Worm (Caenorhabditis elegans) whole organism, young adult: ENCODE data around the gene F21C10.4.

ENCODE experiments used
- B0019.2 ChIP-seq: fragments of 200-800 bp; sonication (Bioruptor generic); conservative IDR thresholded peaks from 2 replicates; pipeline ENCODE4 v1.3.6; 2022; ENCODE audit warnings: missing genetic modification reagents, missing genetic modification characterization, missing compliant biosample characterization
- B0035.1 ChIP-seq: sonication (generic microtip); optimal IDR thresholded peaks from 2 replicates; lab custom pipeline; 2016; ENCODE audit warnings: missing genetic modification characterization, mild to moderate bottlenecking, missing compliant biosample characterization, missing genotype, missing genetic modification reagents
- B0261.1 ChIP-seq: sonication (generic microtip); optimal IDR thresholded peaks from 2 replicates; lab custom pipeline; 2016; ENCODE audit warnings: mild to moderate bottlenecking, missing genetic modification characterization, moderate library complexity, missing compliant biosample characterization
- D2030.7 ChIP-seq: fragments of 200-800 bp; sonication (Bioruptor generic); IDR thresholded peaks from 2 replicates; pipeline ENCODE4 v1.3.6; 2022; ENCODE audit warnings: missing genetic modification reagents, missing genetic modification characterization, missing compliant biosample characterization
- F49E8.2 ChIP-seq: sonication (generic microtip); optimal IDR thresholded peaks from 3 replicates; lab custom pipeline; 2017; ENCODE audit warnings: missing genetic modification characterization, mild to moderate bottlenecking, missing compliant biosample characterization, antibody characterized with exemption, moderate library complexity; ENCODE audit not compliant: insufficient read depth
- F52B5.7 ChIP-seq: sonication (generic microtip); optimal IDR thresholded peaks from 2 replicates; lab custom pipeline; 2016; ENCODE audit warnings: mild to moderate bottlenecking, missing genetic modification characterization, missing compliant biosample characterization
- F55B11.4 ChIP-seq: sonication (generic microtip); optimal IDR thresholded peaks from 2 replicates; lab custom pipeline; 2016; ENCODE audit warnings: missing compliant biosample characterization, missing genetic modification characterization, borderline replicate concordance; ENCODE audit not compliant: insufficient read depth
- K12H6.12 ChIP-seq: fragments of 200-800 bp; sonication (Bioruptor generic); optimal IDR thresholded peaks from 2 replicates; lab custom pipeline; 2018; ENCODE audit warnings: mild to moderate bottlenecking, missing genetic modification characterization, missing compliant biosample characterization
- T07F8.4 ChIP-seq: sonication (generic microtip); optimal IDR thresholded peaks from 2 replicates; lab custom pipeline; 2016; ENCODE audit warnings: mild to moderate bottlenecking, missing genetic modification characterization, moderate library complexity, missing compliant biosample characterization
- T26A5.8 ChIP-seq: sonication (generic microtip); optimal IDR thresholded peaks from 2 replicates; lab custom pipeline; 2016; ENCODE audit warnings: missing genetic modification characterization, missing compliant biosample characterization
- Y53F4B.3 ChIP-seq: fragments of 200-800 bp; sonication (Bioruptor generic); IDR thresholded peaks from 2 replicates; pipeline ENCODE4 v1.3.6; 2022; ENCODE audit warnings: missing genetic modification reagents, missing genetic modification characterization, missing compliant biosample characterization
- Y56A3A.18 ChIP-seq: fragments of 200-800 bp; sonication (Bioruptor generic); IDR thresholded peaks from 2 replicates; pipeline ENCODE4 v1.3.6; 2022; ENCODE audit warnings: missing genetic modification reagents, missing genetic modification characterization, missing compliant biosample characterization
- atf-7 ChIP-seq: sonication (generic microtip); optimal IDR thresholded peaks from 2 replicates; lab custom pipeline; 2017; ENCODE audit warnings: mild to moderate bottlenecking, missing genetic modification characterization, missing compliant biosample characterization
- attf-6 ChIP-seq: fragments of 200-800 bp; sonication (Bioruptor generic); IDR thresholded peaks from 2 replicates; pipeline ENCODE4 v1.3.6; 2022; ENCODE audit warnings: missing genetic modification reagents, missing genetic modification characterization, missing compliant biosample characterization
- bed-1 ChIP-seq: fragments of 200-800 bp; sonication (Bioruptor generic); IDR thresholded peaks from 2 replicates; pipeline ENCODE4 v1.3.6; 2022; ENCODE audit warnings: missing genetic modification reagents, missing genetic modification characterization, missing compliant biosample characterization
- bed-2 ChIP-seq: fragments of 200-800 bp; sonication (Bioruptor generic); IDR thresholded peaks from 2 replicates; pipeline ENCODE4 v1.3.6; 2022; ENCODE audit warnings: missing genetic modification reagents, missing genetic modification characterization, missing compliant biosample characterization
- cebp-2 ChIP-seq: fragments of 200-800 bp; sonication (Bioruptor generic); IDR thresholded peaks from 2 replicates; pipeline ENCODE4 v1.3.6; 2022; ENCODE audit warnings: missing genetic modification characterization, missing compliant biosample characterization
- ceh-27 ChIP-seq: fragments of 200-800 bp; sonication (Bioruptor generic); optimal IDR thresholded peaks from 2 replicates; lab custom pipeline; 2018; ENCODE audit warnings: mild to moderate bottlenecking, missing genetic modification characterization, moderate library complexity, missing compliant biosample characterization
- die-1 ChIP-seq: sonication (generic microtip); optimal IDR thresholded peaks from 2 replicates; lab custom pipeline; 2016; ENCODE audit warnings: missing genotype, mild to moderate bottlenecking, missing genetic modification characterization, missing compliant biosample characterization
- egrh-3 ChIP-seq: fragments of 200-800 bp; sonication (Bioruptor generic); IDR thresholded peaks from 2 replicates; pipeline ENCODE4 v1.3.6; 2022; ENCODE audit warnings: missing genetic modification reagents, missing genetic modification characterization, missing compliant biosample characterization
- lin-26 ChIP-seq: fragments of 200-800 bp; sonication (Bioruptor generic); IDR thresholded peaks from 2 replicates; pipeline ENCODE4 v1.3.6; 2022; ENCODE audit warnings: missing genetic modification reagents, missing genetic modification characterization, missing compliant biosample characterization
- lin-40 ChIP-seq: sonication (generic microtip); optimal IDR thresholded peaks from 2 replicates; lab custom pipeline; 2016; ENCODE audit warnings: missing genetic modification characterization, mild to moderate bottlenecking, missing compliant biosample characterization, missing genotype, missing genetic modification reagents
- lin-54 ChIP-seq: fragments of 200-800 bp; sonication (Bioruptor generic); optimal IDR thresholded peaks from 2 replicates; lab custom pipeline; 2018; ENCODE audit warnings: mild to moderate bottlenecking, missing genetic modification characterization, missing compliant biosample characterization
- madf-3 ChIP-seq: fragments of 200-800 bp; sonication (Bioruptor generic); IDR thresholded peaks from 2 replicates; pipeline ENCODE4 v1.3.6; 2022; ENCODE audit warnings: missing genetic modification reagents, missing genetic modification characterization, missing compliant biosample characterization
- mxl-1 ChIP-seq: sonication (generic microtip); optimal IDR thresholded peaks from 2 replicates; lab custom pipeline; 2016; ENCODE audit warnings: missing genetic modification characterization, missing compliant biosample characterization
- nhr-179 ChIP-seq: sonication (generic microtip); optimal IDR thresholded peaks from 2 replicates; lab custom pipeline; 2016; ENCODE audit warnings: mild to moderate bottlenecking, missing genetic modification characterization, missing compliant biosample characterization
- nhr-27 ChIP-seq: fragments of 200-800 bp; sonication (Bioruptor generic); optimal IDR thresholded peaks from 2 replicates; lab custom pipeline; 2018; ENCODE audit warnings: mild to moderate bottlenecking, missing genetic modification characterization, moderate library complexity, missing compliant biosample characterization
- nhr-90 ChIP-seq: sonication (generic microtip); optimal IDR thresholded peaks from 2 replicates; lab custom pipeline; 2016; ENCODE audit warnings: missing genotype, mild to moderate bottlenecking, missing genetic modification characterization, missing compliant biosample characterization
- pha-4 ChIP-seq: fragments of 150-350 bp; sonication (generic microtip); optimal IDR thresholded peaks from 2 replicates; lab custom pipeline; 2014; ENCODE audit warnings: missing biosample characterization, missing genetic modification reagents, missing genetic modification characterization
- repo-1 ChIP-seq: sonication (generic microtip); optimal IDR thresholded peaks from 2 replicates; lab custom pipeline; 2017; ENCODE audit warnings: mild to moderate bottlenecking, missing genetic modification characterization, missing compliant biosample characterization
- rpc-1 ChIP-seq, 2 experiments: fragments of 150-350 bp in 1 of 2; sonication (generic microtip) in 1 of 2; optimal IDR thresholded peaks; 2 replicates each; lab custom pipeline; 2014 to 2018; ENCODE audit warnings: missing biosample characterization in 1 of 2, missing genetic modification characterization in 1 of 2, missing genetic modification reagents in 1 of 2, missing genotype in 1 of 2
- sea-2 ChIP-seq: fragments of 200-800 bp; sonication (Bioruptor generic); IDR thresholded peaks from 2 replicates; pipeline ENCODE4 v1.3.6; 2022; ENCODE audit warnings: missing genetic modification characterization, missing compliant biosample characterization
- snpc-1.1 ChIP-seq: sonication (generic microtip); optimal IDR thresholded peaks from 2 replicates; lab custom pipeline; 2017; ENCODE audit warnings: missing genetic modification characterization, mild to moderate bottlenecking, missing compliant biosample characterization, antibody characterized with exemption, moderate library complexity, missing genotype, missing genetic modification reagents; ENCODE audit not compliant: insufficient read depth
- somi-1 ChIP-seq: fragments of 200-800 bp; sonication (Bioruptor generic); optimal IDR thresholded peaks from 2 replicates; lab custom pipeline; 2018; ENCODE audit warnings: mild to moderate bottlenecking, missing genetic modification characterization, missing compliant biosample characterization
- tbp1 ChIP-seq: fragments of 200-800 bp; sonication (Bioruptor generic); optimal IDR thresholded peaks from 2 replicates; lab custom pipeline; 2018; ENCODE audit warnings: mild to moderate bottlenecking, missing genetic modification characterization, missing compliant biosample characterization
- tlf-1 ChIP-seq: fragments of 200-800 bp; sonication (Bioruptor generic); optimal IDR thresholded peaks from 2 replicates; lab custom pipeline; 2018; ENCODE audit warnings: mild to moderate bottlenecking, missing genetic modification characterization, missing compliant biosample characterization
- unc-62 ChIP-seq: fragments of 150-350 bp; optimal IDR thresholded peaks from 2 replicates; lab custom pipeline; 2014; ENCODE audit warnings: missing biosample characterization, missing genetic modification reagents, missing genetic modification characterization
- zfh-2 ChIP-seq: fragments of 200-800 bp; sonication (Bioruptor generic); conservative IDR thresholded peaks from 2 replicates; pipeline ENCODE4 v1.3.6; 2022; ENCODE audit warnings: missing genetic modification reagents, missing genetic modification characterization, missing compliant biosample characterization
- ztf-22 ChIP-seq: fragments of 200-800 bp; sonication (Bioruptor generic); optimal IDR thresholded peaks from 2 replicates; lab custom pipeline; 2018; ENCODE audit warnings: mild to moderate bottlenecking, missing genetic modification characterization, moderate library complexity, missing compliant biosample characterization
- ztf-25 ChIP-seq: fragments of 200-800 bp; sonication (Bioruptor generic); IDR thresholded peaks from 2 replicates; pipeline ENCODE4 v1.3.6; 2022; ENCODE audit warnings: missing genetic modification reagents, missing genetic modification characterization, missing compliant biosample characterization
- ztf-26 ChIP-seq: sonication (generic microtip); optimal IDR thresholded peaks from 2 replicates; lab custom pipeline; 2017; ENCODE audit warnings: missing genetic modification characterization, missing compliant biosample characterization
- ztf-28 ChIP-seq: fragments of 200-800 bp; sonication (Bioruptor generic); IDR thresholded peaks from 2 replicates; pipeline ENCODE4 v1.3.6; 2022; ENCODE audit warnings: missing genetic modification reagents, missing genetic modification characterization, missing compliant biosample characterization
- ztf-6 ChIP-seq: fragments of 200-800 bp; sonication (Bioruptor generic); IDR thresholded peaks from 2 replicates; pipeline ENCODE4 v1.3.6; 2022; ENCODE audit warnings: missing genetic modification reagents, missing genetic modification characterization, missing compliant biosample characterization

Gene F21C10.4

DNA sequence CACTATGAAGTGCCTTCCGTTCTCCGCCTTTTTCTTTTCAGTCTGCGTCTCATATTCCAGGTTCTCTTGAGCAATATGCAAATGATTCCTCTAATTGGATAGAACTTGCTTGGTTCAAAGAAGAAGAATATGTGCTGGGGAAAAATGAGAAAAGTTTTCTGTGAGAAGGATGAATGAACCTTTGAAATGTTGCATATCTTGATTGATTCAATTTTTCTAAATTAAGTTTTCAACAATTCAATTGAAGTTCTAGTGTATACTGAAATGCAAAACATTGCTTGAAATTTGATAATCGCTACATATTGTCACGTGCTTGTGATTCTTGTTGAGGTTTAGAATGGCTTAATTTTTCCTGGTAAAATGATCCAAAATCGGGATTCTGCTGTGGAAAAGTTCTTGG is 31.2 kb downstream of the F21C10.4 start:
- TF ChIP-seq zfh-2 (GFP tag; lab: Robert Waterston, UW) (no peak), ztf-22 (GFP tag; lab: Kevin White, UChicago) (no peak), T07F8.4 (tag; lab: Kevin White, UChicago) (no peak), F55B11.4 (no peak), Y56A3A.18 (GFP tag; lab: Robert Waterston, UW) (no peak), tbp1 (no peak), attf-6 (no peak), B0035.1 (tag; lab: Kevin White, UChicago) (no peak), ztf-26 (no peak), T26A5.8 (tag; lab: Kevin White, UChicago) (no peak)

- TF ChIP-seq mxl-1, result no peak
- no peak for TF ChIP-seq F49E8.2 (tag; lab: Kevin White, UChicago)
- TF ChIP-seq ztf-25 (GFP tag; lab: Robert Waterston, UW), result no peak
- no peak for TF ChIP-seq F52B5.7 (tag; lab: Kevin White, UChicago)
- TF ChIP-seq ztf-28, result no peak
- TF ChIP-seq pha-4, result no peak
- no peak for TF ChIP-seq lin-40
- no peak for TF ChIP-seq atf-7 (tag; lab: Kevin White, UChicago)
- no peak for TF ChIP-seq lin-54 (GFP tag; lab: Kevin White, UChicago)
- no peak for TF ChIP-seq die-1 (tag; lab: Kevin White, UChicago)
- no peak for TF ChIP-seq nhr-27 (tag; lab: Kevin White, UChicago)
- no peak for TF ChIP-seq sea-2 (GFP tag; lab: Robert Waterston, UW)
Observed at ce11 chrV:9160224-9160886, 33.9 kb downstream of the F21C10.4 start, which contains the start of gene col-144. Gene col-144, minus strand, starts transcription at chrV:9160642.

DNA sequence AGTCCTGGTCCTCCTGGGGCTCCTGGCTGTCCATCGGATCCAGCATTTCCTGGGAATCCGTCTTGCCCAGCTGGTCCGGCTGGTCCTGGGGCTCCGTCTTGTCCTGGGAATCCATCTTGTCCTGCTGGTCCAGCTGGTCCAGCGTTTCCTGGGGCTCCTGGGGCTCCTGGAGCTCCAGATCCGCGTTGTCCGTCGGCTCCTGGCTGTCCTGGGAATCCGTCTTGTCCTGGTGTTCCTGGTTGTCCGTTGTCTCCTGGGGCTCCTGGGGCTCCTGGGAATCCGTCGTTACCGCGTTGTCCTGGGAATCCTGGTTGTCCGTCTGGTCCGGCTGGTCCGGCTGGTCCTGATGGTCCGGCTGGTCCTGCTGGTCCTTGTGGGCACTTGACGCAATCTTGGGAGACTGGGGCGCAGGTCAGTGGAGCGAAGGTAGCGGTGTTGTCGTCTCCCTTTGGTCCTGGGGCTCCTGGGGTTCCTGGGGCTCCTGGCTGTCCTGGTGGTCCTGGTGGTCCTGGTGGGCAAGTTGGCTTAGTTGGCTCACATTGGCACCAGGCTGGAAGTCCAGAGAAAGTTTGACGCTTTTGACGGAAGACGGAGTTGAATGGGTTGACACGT is 35.8 kb downstream of the F21C10.4 start:
- TF ChIP-seq K12H6.12 (tag; lab: Kevin White, UChicago) (no peak), ztf-6 (no peak), unc-62 (GFP tag; lab: Kevin White, UChicago) (no peak), bed-2 (no peak), Y53F4B.3 (no peak), egrh-3 (GFP tag; lab: Robert Waterston, UW) (peak; percentile 87), zfh-2 (GFP tag; lab: Robert Waterston, UW) (peak; percentile 85), lin-26 (no peak), tlf-1 (GFP tag; lab: Kevin White, UChicago) (no peak), nhr-179 (no peak), somi-1 (no peak), die-1 (tag; lab: Kevin White, UChicago) (no peak), ztf-28 (0 out of 2 replicates have a peak, but pooled peaks have one; percentile 29)

DNA sequence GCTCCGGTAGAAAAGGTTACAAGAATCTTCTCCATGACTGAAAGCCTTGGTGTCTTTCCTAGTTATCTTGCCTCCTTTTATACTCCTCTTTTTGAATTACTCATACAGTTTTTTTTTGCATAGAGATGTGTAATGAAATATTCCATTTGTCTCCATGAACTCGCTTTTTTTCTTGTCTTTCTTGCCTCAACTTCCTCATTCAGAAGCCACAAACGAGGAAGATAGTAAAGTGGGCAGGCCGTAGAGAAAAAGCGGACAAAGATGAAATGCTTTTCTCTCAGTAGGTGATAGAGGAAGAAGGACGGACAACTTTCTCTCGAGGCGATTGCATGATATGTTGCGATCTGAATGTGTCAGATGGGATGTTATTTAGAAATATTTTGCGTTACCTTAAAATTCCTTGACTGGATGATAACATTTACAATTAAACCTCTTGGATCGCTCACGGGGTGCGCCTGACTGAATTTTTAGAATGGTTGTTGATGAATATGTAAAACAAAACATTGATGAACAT is 36.6 kb downstream of the F21C10.4 start, which contains the start of gene col-145:
TSS of gene col-145 (minus strand) at position 51 of the 514 bp plus-strand sequence.
- TF ChIP-seq B0261.1 (tag; lab: Kevin White, UChicago), result no peak
- TF ChIP-seq ztf-6, result no peak
- TF ChIP-seq rpc-1 (optimal IDR thresholded peaks at IDR 0.05; lab: Kevin White, UChicago), result no peak
- no peak for TF ChIP-seq rpc-1 (tag; optimal IDR thresholded peaks at IDR 0.05; lab: Kevin White, UChicago)
- TF ChIP-seq ztf-26, result no peak
- no peak for TF ChIP-seq bed-1 (GFP tag; lab: Robert Waterston, UW)
- TF ChIP-seq lin-54 (GFP tag; lab: Kevin White, UChicago), result no peak
- TF ChIP-seq snpc-1.1 (tag; lab: Kevin White, UChicago), result no peak
- no peak for TF ChIP-seq K12H6.12 (tag; lab: Kevin White, UChicago)
- no peak for TF ChIP-seq T07F8.4 (tag; lab: Kevin White, UChicago)
- no peak for TF ChIP-seq B0019.2
- no peak for TF ChIP-seq cebp-2 (GFP tag; lab: Robert Waterston, UW)
- TF ChIP-seq repo-1 (tag; lab: Kevin White, UChicago), result no peak
- no peak for TF ChIP-seq attf-6
- TF ChIP-seq atf-7 (tag; lab: Kevin White, UChicago), result no peak
- no peak for TF ChIP-seq ceh-27 (GFP tag; lab: Kevin White, UChicago)
- no peak for TF ChIP-seq nhr-90 (tag; lab: Kevin White, UChicago)
- TF ChIP-seq D2030.7 (GFP tag; lab: Robert Waterston, UW), result no peak
- no peak for TF ChIP-seq madf-3 (GFP tag; lab: Robert Waterston, UW)
